Worm (Caenorhabditis elegans) whole organism, young adult: ENCODE measurements around the gene F23A7.5.
A peak's percentile ranks its signal among the peaks of the same experiment; 100 is the strongest.
"Not testable (repeated sequence)": the region's sequence is repeated elsewhere in the genome, so short reads cannot be mapped to it uniquely, and the experiment has no call there.

ENCODE experiments used
- B0035.1 ChIP-seq: sonication (generic microtip); optimal IDR thresholded peaks from 2 replicates; lab custom pipeline; 2016; ENCODE audit warnings: missing genetic modification characterization, mild to moderate bottlenecking, missing compliant biosample characterization, missing genotype, missing genetic modification reagents
- B0261.1 ChIP-seq: sonication (generic microtip); optimal IDR thresholded peaks from 2 replicates; lab custom pipeline; 2016; ENCODE audit warnings: mild to moderate bottlenecking, missing genetic modification characterization, moderate library complexity, missing compliant biosample characterization
- F10E7.11 ChIP-seq: sonication (generic microtip); optimal IDR thresholded peaks from 2 replicates; lab custom pipeline; 2017; ENCODE audit warnings: mild to moderate bottlenecking, missing genetic modification characterization, moderate library complexity, missing compliant biosample characterization
- F23B12.7 ChIP-seq: sonication (generic microtip); optimal IDR thresholded peaks from 2 replicates; lab custom pipeline; 2017; ENCODE audit warnings: missing genetic modification characterization, mild to moderate bottlenecking, missing compliant biosample characterization, antibody characterized with exemption, moderate library complexity; ENCODE audit not compliant: insufficient read depth
- F33H1.4 ChIP-seq: fragments of 200-800 bp; sonication (Bioruptor generic); IDR thresholded peaks from 2 replicates; pipeline ENCODE4 v1.3.6; 2022; ENCODE audit warnings: missing genetic modification reagents, missing genetic modification characterization, missing compliant biosample characterization
- Y53G8AR.9 ChIP-seq: fragments of 200-800 bp; sonication (Bioruptor generic); conservative IDR thresholded peaks from 2 replicates; pipeline ENCODE4 v1.3.6; 2022; ENCODE audit warnings: missing genetic modification reagents, missing genetic modification characterization, missing compliant biosample characterization
- ZK185.1 ChIP-seq: sonication (generic microtip); optimal IDR thresholded peaks from 2 replicates; lab custom pipeline; 2016; ENCODE audit warnings: mild to moderate bottlenecking, missing genetic modification characterization, missing compliant biosample characterization; ENCODE audit not compliant: poor library complexity, severe bottlenecking
- akir-1 ChIP-seq: fragments of 200-800 bp; sonication (Bioruptor generic); optimal IDR thresholded peaks from 2 replicates; lab custom pipeline; 2018; ENCODE audit warnings: mild to moderate bottlenecking, missing genetic modification characterization, moderate library complexity, missing compliant biosample characterization
- ama-1 ChIP-seq, 3 experiments: fragments of 150-350 bp in 1 of 3; sonication (generic microtip) in 2 of 3; optimal IDR thresholded peaks; 2 replicates each; lab custom pipeline; 2014 to 2018; ENCODE audit warnings: missing biosample characterization in 2 of 3, missing genetic modification characterization in 2 of 3, missing genetic modification reagents in 2 of 3
- aptf-3 ChIP-seq: fragments of 200-800 bp; sonication (Bioruptor generic); IDR thresholded peaks from 2 replicates; pipeline ENCODE4 v1.3.6; 2022; ENCODE audit warnings: missing genetic modification characterization, missing compliant biosample characterization
- athp-1 ChIP-seq: sonication (generic microtip); optimal IDR thresholded peaks from 2 replicates; lab custom pipeline; 2017; ENCODE audit warnings: mild to moderate bottlenecking, missing genetic modification characterization, missing compliant biosample characterization
- bed-2 ChIP-seq: fragments of 200-800 bp; sonication (Bioruptor generic); IDR thresholded peaks from 2 replicates; pipeline ENCODE4 v1.3.6; 2022; ENCODE audit warnings: missing genetic modification reagents, missing genetic modification characterization, missing compliant biosample characterization
- die-1 ChIP-seq: sonication (generic microtip); optimal IDR thresholded peaks from 2 replicates; lab custom pipeline; 2016; ENCODE audit warnings: missing genotype, mild to moderate bottlenecking, missing genetic modification characterization, missing compliant biosample characterization
- egl-44 ChIP-seq: fragments of 200-800 bp; sonication (Bioruptor generic); IDR thresholded peaks from 2 replicates; pipeline ENCODE4 v1.3.6; 2022; ENCODE audit warnings: missing genetic modification reagents, missing genetic modification characterization, missing compliant biosample characterization
- hmg-1.2 ChIP-seq: fragments of 200-800 bp; sonication (Bioruptor generic); IDR thresholded peaks from 2 replicates; pipeline ENCODE4 v1.3.6; 2022; ENCODE audit warnings: missing genetic modification reagents, missing genetic modification characterization, missing compliant biosample characterization
- lin-26 ChIP-seq: fragments of 200-800 bp; sonication (Bioruptor generic); IDR thresholded peaks from 2 replicates; pipeline ENCODE4 v1.3.6; 2022; ENCODE audit warnings: missing genetic modification reagents, missing genetic modification characterization, missing compliant biosample characterization
- mcd-1 ChIP-seq: fragments of 200-800 bp; sonication (Bioruptor generic); IDR thresholded peaks from 2 replicates; pipeline ENCODE4 v1.3.6; 2022; ENCODE audit warnings: missing genetic modification reagents, missing genetic modification characterization, missing compliant biosample characterization
- mel-28 ChIP-seq: sonication (generic microtip); optimal IDR thresholded peaks from 2 replicates; lab custom pipeline; 2016; ENCODE audit warnings: borderline replicate concordance, mild to moderate bottlenecking, missing genetic modification characterization, missing compliant biosample characterization
- mes-4 ChIP-seq: sonication (generic microtip); optimal IDR thresholded peaks from 2 replicates; lab custom pipeline; 2016; ENCODE audit warnings: missing genotype, missing genetic modification characterization, missing compliant biosample characterization
- mxl-1 ChIP-seq: sonication (generic microtip); optimal IDR thresholded peaks from 2 replicates; lab custom pipeline; 2016; ENCODE audit warnings: missing genetic modification characterization, missing compliant biosample characterization
- nhr-179 ChIP-seq: sonication (generic microtip); optimal IDR thresholded peaks from 2 replicates; lab custom pipeline; 2016; ENCODE audit warnings: mild to moderate bottlenecking, missing genetic modification characterization, missing compliant biosample characterization
- nhr-27 ChIP-seq: fragments of 200-800 bp; sonication (Bioruptor generic); optimal IDR thresholded peaks from 2 replicates; lab custom pipeline; 2018; ENCODE audit warnings: mild to moderate bottlenecking, missing genetic modification characterization, moderate library complexity, missing compliant biosample characterization
- nhr-80 ChIP-seq: sonication (generic microtip); optimal IDR thresholded peaks from 2 replicates; lab custom pipeline; 2016; ENCODE audit warnings: missing genetic modification characterization, missing compliant biosample characterization
- nhr-90 ChIP-seq: sonication (generic microtip); optimal IDR thresholded peaks from 2 replicates; lab custom pipeline; 2016; ENCODE audit warnings: missing genotype, mild to moderate bottlenecking, missing genetic modification characterization, missing compliant biosample characterization
- rpc-1 ChIP-seq, 2 experiments: fragments of 150-350 bp in 1 of 2; sonication (generic microtip) in 1 of 2; optimal IDR thresholded peaks; 2 replicates each; lab custom pipeline; 2014 to 2018; ENCODE audit warnings: missing biosample characterization in 1 of 2, missing genetic modification characterization in 1 of 2, missing genetic modification reagents in 1 of 2, missing genotype in 1 of 2
- snpc-3.4 ChIP-seq: sonication (generic microtip); optimal IDR thresholded peaks from 2 replicates; lab custom pipeline; 2017; ENCODE audit warnings: missing genetic modification characterization, mild to moderate bottlenecking, missing compliant biosample characterization, antibody characterized with exemption, moderate library complexity, missing genotype, missing genetic modification reagents
- snpc-4 ChIP-seq, 5 experiments: fragments of 150-350 bp in 1 of 5; sonication (generic microtip) in 4 of 5; optimal IDR thresholded peaks; 2 replicates each; lab custom pipeline; 2014 to 2018; ENCODE audit warnings: missing genetic modification characterization in 5 of 5, missing biosample characterization in 3 of 5, antibody characterized with exemption in 2 of 5, mild to moderate bottlenecking in 2 of 5, missing compliant biosample characterization in 2 of 5, missing genotype in 2 of 5, moderate library complexity in 2 of 5, missing genetic modification reagents in 1 of 5
- somi-1 ChIP-seq: fragments of 200-800 bp; sonication (Bioruptor generic); optimal IDR thresholded peaks from 2 replicates; lab custom pipeline; 2018; ENCODE audit warnings: mild to moderate bottlenecking, missing genetic modification characterization, missing compliant biosample characterization
- tbp1 ChIP-seq: fragments of 200-800 bp; sonication (Bioruptor generic); optimal IDR thresholded peaks from 2 replicates; lab custom pipeline; 2018; ENCODE audit warnings: mild to moderate bottlenecking, missing genetic modification characterization, missing compliant biosample characterization
- tbx-9 ChIP-seq: sonication (generic microtip); optimal IDR thresholded peaks from 2 replicates; lab custom pipeline; 2016; ENCODE audit warnings: borderline replicate concordance, missing genetic modification characterization, inconsistent platforms, missing compliant biosample characterization
- unc-62 ChIP-seq: fragments of 150-350 bp; optimal IDR thresholded peaks from 2 replicates; lab custom pipeline; 2014; ENCODE audit warnings: missing biosample characterization, missing genetic modification reagents, missing genetic modification characterization
- zfh-2 ChIP-seq: fragments of 200-800 bp; sonication (Bioruptor generic); conservative IDR thresholded peaks from 2 replicates; pipeline ENCODE4 v1.3.6; 2022; ENCODE audit warnings: missing genetic modification reagents, missing genetic modification characterization, missing compliant biosample characterization
- ztf-18 ChIP-seq: sonication (generic microtip); optimal IDR thresholded peaks from 2 replicates; lab custom pipeline; 2016; ENCODE audit warnings: missing genotype, mild to moderate bottlenecking, missing genetic modification characterization, missing compliant biosample characterization
- ztf-22 ChIP-seq: fragments of 200-800 bp; sonication (Bioruptor generic); optimal IDR thresholded peaks from 2 replicates; lab custom pipeline; 2018; ENCODE audit warnings: mild to moderate bottlenecking, missing genetic modification characterization, moderate library complexity, missing compliant biosample characterization
- ztf-26 ChIP-seq: sonication (generic microtip); optimal IDR thresholded peaks from 2 replicates; lab custom pipeline; 2017; ENCODE audit warnings: missing genetic modification characterization, missing compliant biosample characterization

The F23A7.5 gene

DNA sequence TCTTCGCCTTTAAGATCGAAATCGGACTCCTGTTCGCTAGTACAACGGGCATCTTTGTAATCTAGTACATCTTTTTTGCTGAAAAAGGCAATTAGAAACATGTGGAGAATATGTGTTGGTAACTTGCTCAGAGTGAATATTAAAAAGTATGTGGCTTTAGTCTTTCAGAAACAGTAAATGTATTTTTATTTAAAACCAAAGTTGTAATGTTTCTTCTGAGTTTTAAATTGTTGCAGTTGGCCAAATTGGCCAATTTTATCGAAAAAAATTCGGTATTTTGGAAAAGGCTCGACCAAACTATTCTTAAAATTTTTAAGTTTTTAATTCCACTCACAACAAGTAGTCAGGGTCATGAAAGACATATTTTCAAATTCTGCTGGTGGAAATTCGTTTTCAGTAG, 54.4 kb downstream of the F23A7.5 start, which contains the start of gene F52E10.2:
Gene F52E10.2, minus strand, starts transcription at position 101 of the 400 bp plus-strand sequence.
- TF ChIP-seq egl-44 (GFP tag; lab: Robert Waterston, UW) (no peak), somi-1 (no peak), nhr-90 (tag; lab: Kevin White, UChicago) (no peak), rpc-1 (optimal IDR thresholded peaks at IDR 0.05; lab: Kevin White, UChicago) (no peak), rpc-1 (tag; optimal IDR thresholded peaks at IDR 0.05; lab: Kevin White, UChicago) (no peak), ztf-22 (GFP tag; lab: Kevin White, UChicago) (no peak), mxl-1 (tag; lab: Kevin White, UChicago) (no peak)

DNA sequence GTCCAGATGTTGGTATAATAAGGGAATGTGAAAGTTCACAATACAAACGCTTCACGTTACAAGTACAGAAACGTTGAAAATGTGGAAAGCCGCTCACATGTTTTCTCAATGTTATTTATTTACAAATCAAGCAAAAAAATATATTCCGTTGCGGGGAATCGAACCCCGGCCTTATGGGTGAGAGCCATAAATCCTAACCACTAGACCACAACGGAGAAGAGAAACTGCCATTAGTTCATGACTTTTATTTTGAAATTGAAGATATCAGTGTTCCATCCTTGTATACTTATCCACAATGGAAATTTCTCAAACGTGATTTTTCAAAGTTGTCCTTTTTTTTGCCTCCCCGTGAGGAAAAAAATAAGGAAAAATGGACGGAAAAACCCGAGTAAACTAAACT, 55.5 kb downstream of the F23A7.5 start:
- TF ChIP-seq rpc-1 (optimal IDR thresholded peaks at IDR 0.05; lab: Kevin White, UChicago) = not testable (repeated sequence)
- TF ChIP-seq rpc-1 (tag; optimal IDR thresholded peaks at IDR 0.05; lab: Kevin White, UChicago) = peak; percentile 15
- 0 out of 2 replicates have a peak, but pooled peaks have one; percentile 46 for TF ChIP-seq lin-26 (GFP tag; lab: Robert Waterston, UW)
- peak; percentile 27; the same call in 1 of the 2 replicates for TF ChIP-seq hmg-1.2

DNA sequence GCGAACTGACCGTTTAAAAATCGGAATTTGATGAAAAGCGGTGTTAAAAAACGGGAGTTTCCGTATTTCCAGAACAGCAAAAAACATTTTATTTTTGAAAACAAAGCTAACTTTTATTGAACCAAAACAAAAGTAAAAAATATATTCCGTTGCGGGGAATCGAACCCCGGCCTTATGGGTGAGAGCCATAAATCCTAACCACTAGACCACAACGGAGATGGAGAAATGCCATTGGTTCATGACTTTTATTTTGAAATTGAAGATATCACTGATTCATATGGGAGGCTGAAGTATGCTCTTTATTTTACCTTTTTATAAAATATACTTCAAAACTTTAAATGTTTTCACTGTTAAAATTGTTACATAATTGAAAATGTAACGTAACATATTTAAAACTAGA, 56.4 kb downstream of the F23A7.5 start:
- TF ChIP-seq ama-1 (optimal IDR thresholded peaks at IDR 0.05; lab: Kevin White, UChicago) (no peak), ama-1 (GFP tag; optimal IDR thresholded peaks at IDR 0.05; lab: Kevin White, UChicago) (peak in 1 of 2 experiments; percentile 8), Y53G8AR.9 (GFP tag; lab: Robert Waterston, UW) (no peak), mcd-1 (GFP tag; lab: Robert Waterston, UW) (no peak), mes-4 (tag; lab: Kevin White, UChicago) (peak; percentile 4), tbp1 (GFP tag; lab: Kevin White, UChicago) (peak; percentile 84), F33H1.4 (GFP tag; lab: Robert Waterston, UW) (no peak), akir-1 (GFP tag; lab: Kevin White, UChicago) (no peak), F23B12.7 (tag; lab: Kevin White, UChicago) (no peak), nhr-80 (tag; lab: Kevin White, UChicago) (no peak), B0261.1 (peak; percentile 66), aptf-3 (no peak), B0035.1 (tag; lab: Kevin White, UChicago) (no peak), athp-1 (no peak), rpc-1 (optimal IDR thresholded peaks at IDR 0.05; lab: Kevin White, UChicago) (peak; percentile 55), rpc-1 (tag; optimal IDR thresholded peaks at IDR 0.05; lab: Kevin White, UChicago) (peak; percentile 74), tbx-9 (tag; lab: Kevin White, UChicago) (no peak), hmg-1.2 (peak; percentile 34; the same call in 1 of the 2 replicates), zfh-2 (GFP tag; lab: Robert Waterston, UW) (no peak), nhr-179 (tag; lab: Kevin White, UChicago) (no peak), ztf-22 (GFP tag; lab: Kevin White, UChicago) (no peak), ZK185.1 (no peak), ztf-18 (tag; lab: Kevin White, UChicago) (peak; percentile 1), bed-2 (GFP tag; lab: Robert Waterston, UW) (no peak), snpc-3.4 (tag; lab: Kevin White, UChicago) (peak; percentile 28), F10E7.11 (tag; lab: Kevin White, UChicago) (no peak), snpc-4 (GFP tag; optimal IDR thresholded peaks at IDR 0.05; lab: Kevin White, UChicago) (peak; percentile 22), snpc-4 (tag; optimal IDR thresholded peaks at IDR 0.05; lab: Kevin White, UChicago) (no peak), unc-62 (GFP tag; lab: Kevin White, UChicago) (no peak), ztf-26 (tag; lab: Kevin White, UChicago) (no peak), nhr-27 (tag; lab: Kevin White, UChicago) (no peak), somi-1 (no peak), die-1 (tag; lab: Kevin White, UChicago) (peak; percentile 2), mel-28 (no peak)
